Worm (Caenorhabditis elegans): ENCODE data around the gene fkh-5.

Gene fkh-5

ce11 chrIII:4870478-4870877 is 26.0 kb downstream of the fkh-5 start, which contains the start of gene gipc-1:
Gene gipc-1, plus strand, starts transcription at chrIII:4870778.
- TF ChIP-seq ztf-28 (GFP tag; IDR thresholded peaks at IDR 0.05) (no peak), mcd-1 (GFP tag; IDR thresholded peaks at IDR 0.05) (no peak), hlh-26 (GFP tag; conservative IDR thresholded peaks at IDR 0.05) (no peak), hlh-12 (tag; optimal IDR thresholded peaks at IDR 0.05) (no peak), T26A5.8 (tag; optimal IDR thresholded peaks at IDR 0.05) (no peak)

- TF ChIP-seq F23B12.7 (tag; optimal IDR thresholded peaks at IDR 0.05; ENCODE audit: insufficient read depth) (no peak), madf-6 (GFP tag; IDR thresholded peaks at IDR 0.05) (no peak)
Measured at ce11 chrIII:4873395-4873794, 28.9 kb downstream of the fkh-5 start.

- TF ChIP-seq gei-17 (GFP tag; optimal IDR thresholded peaks at IDR 0.05) (no peak), ztf-3 (GFP tag; optimal IDR thresholded peaks at IDR 0.05) (no peak), tbx-9 (tag; optimal IDR thresholded peaks at IDR 0.05; ENCODE audit: borderline replicate concordance) (no peak), pbrm-1 (GFP tag; IDR thresholded peaks at IDR 0.05) (no peak), nhr-27 (tag; optimal IDR thresholded peaks at IDR 0.05) (no peak), sea-2 (GFP tag; IDR thresholded peaks at IDR 0.05) (no peak), F57A8.1 (GFP tag; optimal IDR thresholded peaks at IDR 0.05) (no peak)
Measured at ce11 chrIII:4874671-4875070, 30.2 kb downstream of the fkh-5 start, which contains the start of gene C35D10.12. Gene C35D10.12, minus strand, starts transcription at chrIII:4874771.

- TF ChIP-seq B0035.1 (tag; optimal IDR thresholded peaks at IDR 0.05), result no peak
- peak in 1 of 3 experiments; percentile 61 for TF ChIP-seq lin-35 (GFP tag; optimal IDR thresholded peaks at IDR 0.05)
- TF ChIP-seq C17E4.6 (GFP tag; IDR thresholded peaks at IDR 0.05), result no peak
- TF ChIP-seq egrh-3 (GFP tag; IDR thresholded peaks at IDR 0.05), result no peak
Measured at ce11 chrIII:4875663-4876062, 31.2 kb downstream of the fkh-5 start.

ce11 chrIII:4878281-4878680 is 33.8 kb downstream of the fkh-5 start, which contains the start of the genes tost-1 and arx-6:
Gene tost-1, minus strand, starts transcription at chrIII:4878311.
Gene arx-6, plus strand, starts transcription at chrIII:4878658.
- no peak for TF ChIP-seq lsy-27 (tag; optimal IDR thresholded peaks at IDR 0.05; ENCODE audit: borderline replicate concordance, insufficient read depth)
- TF ChIP-seq F33H1.4 (GFP tag; IDR thresholded peaks at IDR 0.05), result 0 out of 2 replicates have a peak, but pooled peaks have one; percentile 18
- peak; percentile 86 for TF ChIP-seq mcd-1 (GFP tag; IDR thresholded peaks at IDR 0.05)
- TF ChIP-seq dpl-1 (GFP tag; optimal IDR thresholded peaks at IDR 0.05), result peak; percentile 44
- peak; percentile 69 for TF ChIP-seq lin-54 (GFP tag; optimal IDR thresholded peaks at IDR 0.05)
- TF ChIP-seq dox-1 (GFP tag; IDR thresholded peaks at IDR 0.05), result 0 out of 2 replicates have a peak, but pooled peaks have one; percentile 11
- TF ChIP-seq lin-35 (GFP tag; optimal IDR thresholded peaks at IDR 0.05), result peak in 1 of 3 experiments; percentile 52
- TF ChIP-seq C06A6.2 (GFP tag; conservative IDR thresholded peaks at IDR 0.05), result no peak
- TF ChIP-seq efl-1 (GFP tag; optimal IDR thresholded peaks at IDR 0.05), result peak; percentile 76
- TF ChIP-seq him-1 (tag; optimal IDR thresholded peaks at IDR 0.05), result peak; percentile 15
- TF ChIP-seq ztf-28 (GFP tag; IDR thresholded peaks at IDR 0.05), result no peak
- TF ChIP-seq Y56A3A.18 (GFP tag; IDR thresholded peaks at IDR 0.05), result no peak
- no peak for TF ChIP-seq nfya-1 (tag; optimal IDR thresholded peaks at IDR 0.05; ENCODE audit: borderline replicate concordance, insufficient read depth)
- TF ChIP-seq D2030.7 (GFP tag; IDR thresholded peaks at IDR 0.05), result peak; percentile 48; the same call in 1 of the 2 replicates
- peak; percentile 37 for TF ChIP-seq lsl-1 (GFP tag; optimal IDR thresholded peaks at IDR 0.05)
- no peak for TF ChIP-seq sdz-38 (tag; optimal IDR thresholded peaks at IDR 0.05)
- TF ChIP-seq madf-6 (GFP tag; IDR thresholded peaks at IDR 0.05), result peak; percentile 63

Measured in whole organism, young adult.